Worm (Caenorhabditis elegans) whole organism, early embryonic: ENCODE results near the gene lgc-44.

Source experiments
- ama-1 ChIP-seq: fragments of 150-350 bp; optimal IDR thresholded peaks from 2 replicates; lab custom pipeline; 2014
- scrt-1 ChIP-seq: fragments of 200-800 bp; sonication (Bioruptor generic); IDR thresholded peaks from 2 replicates; pipeline ENCODE4 v1.3.6; 2022; ENCODE audit warnings: missing genetic modification characterization, missing compliant biosample characterization

DNA sequence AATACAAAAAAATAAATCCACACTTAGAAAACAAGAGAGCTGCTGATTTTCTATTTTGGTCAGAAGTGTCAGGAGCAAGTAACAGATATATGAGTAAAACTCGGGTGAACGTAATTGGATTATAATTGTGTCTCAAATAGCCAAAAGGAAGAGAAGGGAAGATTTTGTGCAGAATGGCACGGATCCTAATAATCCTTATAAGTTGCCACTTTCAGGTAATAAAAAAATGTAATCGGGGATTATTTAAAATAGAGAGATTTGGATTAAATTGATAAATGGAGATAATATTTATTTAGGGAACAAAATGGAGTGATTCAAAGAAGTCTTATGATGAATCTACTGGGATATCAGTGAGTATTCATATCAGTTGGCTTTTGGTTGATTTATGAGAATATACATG, 47.4 kb downstream of the lgc-44 start:
- no peak for TF ChIP-seq ama-1 (lab: Kevin White, UChicago)
- no peak for TF ChIP-seq scrt-1 (GFP tag; lab: Robert Waterston, UW)
